Worm (Caenorhabditis elegans): ENCODE measurements around the gene ugt-4.

ce11 chrV:12751495-12752050, 43.6 kb downstream of the ugt-4 start, which contains the start of gene C15C8.6:
- TF ChIP-seq pros-1 (tag; optimal IDR thresholded peaks at IDR 0.05) (no peak), ama-1 (optimal IDR thresholded peaks at IDR 0.05) (no peak), mec-3 (tag; optimal IDR thresholded peaks at IDR 0.05; ENCODE audit: borderline replicate concordance) (no peak), ceh-9 (tag; optimal IDR thresholded peaks at IDR 0.05) (no peak), elt-4 (tag; optimal IDR thresholded peaks at IDR 0.05) (no peak), ttx-3 (tag; optimal IDR thresholded peaks at IDR 0.05) (no peak), hlh-30 (tag; optimal IDR thresholded peaks at IDR 0.05; ENCODE audit: insufficient read depth) (no peak), ceh-22 (tag; optimal IDR thresholded peaks at IDR 0.05) (no peak), pqm-1 (tag; optimal IDR thresholded peaks at IDR 0.05) (no peak), lim-6 (tag; optimal IDR thresholded peaks at IDR 0.05) (no peak), npax-4 (tag; optimal IDR thresholded peaks at IDR 0.05) (no peak), F13H6.1 (tag; optimal IDR thresholded peaks at IDR 0.05) (no peak), lin-11 (tag; optimal IDR thresholded peaks at IDR 0.05) (no peak), odd-2 (tag; optimal IDR thresholded peaks at IDR 0.05) (no peak)
